Fruit fly (Drosophila melanogaster): Measurements from ENCODE around the gene CG5455.

Gene CG5455

dm6 chr3R:26502072-26502471, 40.7 kb downstream of the CG5455 start:
- no peak for TF ChIP-seq kay (GFP tag; ENCODE audit: borderline replicate concordance)
- TF ChIP-seq toe (GFP tag; optimal IDR thresholded peaks at IDR 0.05): no peak
- no peak for TF ChIP-seq Clk (GFP tag; optimal IDR thresholded peaks at IDR 0.05)
- no peak for TF ChIP-seq CG7101 (tag; optimal IDR thresholded peaks at IDR 0.05)
- TF ChIP-seq CG5204 (GFP tag; optimal IDR thresholded peaks at IDR 0.05): no peak
- no peak for TF ChIP-seq Crg-1 (GFP tag; optimal IDR thresholded peaks at IDR 0.05)
- no peak for TF ChIP-seq pad (GFP tag; optimal IDR thresholded peaks at IDR 0.05)
- TF ChIP-seq CG33017 (tag; optimal IDR thresholded peaks at IDR 0.05): no peak
- no peak for TF ChIP-seq CG1620 (GFP tag; optimal IDR thresholded peaks at IDR 0.05)
- no peak for TF ChIP-seq bab1 (GFP tag; optimal IDR thresholded peaks at IDR 0.05)
- no peak for TF ChIP-seq CG11617 (GFP tag; optimal IDR thresholded peaks at IDR 0.05)
- no peak for TF ChIP-seq cic (GFP tag; optimal IDR thresholded peaks at IDR 0.05)
- no peak for TF ChIP-seq Mnt (GFP tag; optimal IDR thresholded peaks at IDR 0.05)

dm6 chr3R:26502907-26503306, 41.6 kb downstream of the CG5455 start:
- no peak for TF ChIP-seq cic (GFP tag; optimal IDR thresholded peaks at IDR 0.05)
- no peak for TF ChIP-seq CG33017 (tag; optimal IDR thresholded peaks at IDR 0.05)

- peak; percentile 26 for TF ChIP-seq tj (GFP tag; optimal IDR thresholded peaks at IDR 0.05)
- TF ChIP-seq CG11617 (GFP tag; optimal IDR thresholded peaks at IDR 0.05): no peak
- TF ChIP-seq CG7101 (tag; optimal IDR thresholded peaks at IDR 0.05): no peak
These were observed 42.0 kb downstream of the CG5455 start for dm6 chr3R:26503317-26503716.

- TF ChIP-seq pad (GFP tag; optimal IDR thresholded peaks at IDR 0.05): no peak
- no peak for TF ChIP-seq tj (GFP tag; optimal IDR thresholded peaks at IDR 0.05)
- TF ChIP-seq Hr96 (GFP tag; optimal IDR thresholded peaks at IDR 0.05): no peak
- no peak for TF ChIP-seq ovo (GFP tag; optimal IDR thresholded peaks at IDR 0.05)
- TF ChIP-seq Mnt (GFP tag; optimal IDR thresholded peaks at IDR 0.05): no peak
- TF ChIP-seq kay (GFP tag; ENCODE audit: borderline replicate concordance): no peak
- TF ChIP-seq cnc (optimal IDR thresholded peaks at IDR 0.05): no peak
- TF ChIP-seq CG12768 (GFP tag; optimal IDR thresholded peaks at IDR 0.05): no peak
- TF ChIP-seq Clk (GFP tag; optimal IDR thresholded peaks at IDR 0.05): no peak
These were observed 46.5 kb downstream of the CG5455 start for dm6 chr3R:26507838-26508237.

All from whole organism, adult.